Worm (Caenorhabditis elegans) whole organism, young adult: ENCODE data around the gene mdt-8.
A peak's percentile ranks its signal among the peaks of the same experiment; 100 is the strongest.

Experiments used
- B0019.2 ChIP-seq: fragments of 200-800 bp; sonication (Bioruptor generic); conservative IDR thresholded peaks from 2 replicates; pipeline ENCODE4 v1.3.6; 2022; ENCODE audit warnings: missing genetic modification reagents, missing genetic modification characterization, missing compliant biosample characterization
- B0035.1 ChIP-seq: sonication (generic microtip); optimal IDR thresholded peaks from 2 replicates; lab custom pipeline; 2016; ENCODE audit warnings: missing genetic modification characterization, mild to moderate bottlenecking, missing compliant biosample characterization, missing genotype, missing genetic modification reagents
- F22D6.2 ChIP-seq: sonication (generic microtip); optimal IDR thresholded peaks from 2 replicates; lab custom pipeline; 2016; ENCODE audit warnings: mild to moderate bottlenecking, missing genetic modification characterization, missing compliant biosample characterization
- F33H1.4 ChIP-seq: fragments of 200-800 bp; sonication (Bioruptor generic); IDR thresholded peaks from 2 replicates; pipeline ENCODE4 v1.3.6; 2022; ENCODE audit warnings: missing genetic modification reagents, missing genetic modification characterization, missing compliant biosample characterization
- F39B2.1 ChIP-seq: fragments of 200-800 bp; sonication (Bioruptor generic); IDR thresholded peaks from 2 replicates; pipeline ENCODE4 v1.3.6; 2022; ENCODE audit warnings: missing genetic modification reagents, missing genetic modification characterization, missing compliant biosample characterization
- F49E8.2 ChIP-seq: sonication (generic microtip); optimal IDR thresholded peaks from 3 replicates; lab custom pipeline; 2017; ENCODE audit warnings: missing genetic modification characterization, mild to moderate bottlenecking, missing compliant biosample characterization, antibody characterized with exemption, moderate library complexity; ENCODE audit not compliant: insufficient read depth
- F52B5.7 ChIP-seq: sonication (generic microtip); optimal IDR thresholded peaks from 2 replicates; lab custom pipeline; 2016; ENCODE audit warnings: mild to moderate bottlenecking, missing genetic modification characterization, missing compliant biosample characterization
- F55B11.4 ChIP-seq: sonication (generic microtip); optimal IDR thresholded peaks from 2 replicates; lab custom pipeline; 2016; ENCODE audit warnings: missing compliant biosample characterization, missing genetic modification characterization, borderline replicate concordance; ENCODE audit not compliant: insufficient read depth
- F57A8.1 ChIP-seq: fragments of 200-800 bp; sonication (Bioruptor generic); optimal IDR thresholded peaks from 2 replicates; lab custom pipeline; 2018; ENCODE audit warnings: mild to moderate bottlenecking, missing genetic modification characterization, moderate library complexity, missing compliant biosample characterization
- T07F8.4 ChIP-seq: sonication (generic microtip); optimal IDR thresholded peaks from 2 replicates; lab custom pipeline; 2016; ENCODE audit warnings: mild to moderate bottlenecking, missing genetic modification characterization, moderate library complexity, missing compliant biosample characterization
- Y53F4B.3 ChIP-seq: fragments of 200-800 bp; sonication (Bioruptor generic); IDR thresholded peaks from 2 replicates; pipeline ENCODE4 v1.3.6; 2022; ENCODE audit warnings: missing genetic modification reagents, missing genetic modification characterization, missing compliant biosample characterization
- Y79H2A.3 ChIP-seq: fragments of 200-800 bp; sonication (Bioruptor generic); conservative IDR thresholded peaks from 2 replicates; pipeline ENCODE4 v1.3.6; 2022; ENCODE audit warnings: missing genetic modification reagents, missing genetic modification characterization, missing compliant biosample characterization
- ama-1 ChIP-seq, 3 experiments: fragments of 150-350 bp in 1 of 3; sonication (generic microtip) in 2 of 3; optimal IDR thresholded peaks; 2 replicates each; lab custom pipeline; 2014 to 2018; ENCODE audit warnings: missing biosample characterization in 2 of 3, missing genetic modification characterization in 2 of 3, missing genetic modification reagents in 2 of 3
- attf-5 ChIP-seq: fragments of 200-800 bp; sonication (Bioruptor generic); optimal IDR thresholded peaks from 2 replicates; lab custom pipeline; 2018; ENCODE audit warnings: mild to moderate bottlenecking, missing genetic modification characterization, missing compliant biosample characterization
- cebp-2 ChIP-seq: fragments of 200-800 bp; sonication (Bioruptor generic); IDR thresholded peaks from 2 replicates; pipeline ENCODE4 v1.3.6; 2022; ENCODE audit warnings: missing genetic modification characterization, missing compliant biosample characterization
- ceh-79 ChIP-seq: sonication (generic microtip); optimal IDR thresholded peaks from 2 replicates; lab custom pipeline; 2017; ENCODE audit warnings: mild to moderate bottlenecking, missing genetic modification characterization, missing compliant biosample characterization
- dox-1 ChIP-seq: fragments of 200-800 bp; sonication (Bioruptor generic); IDR thresholded peaks from 2 replicates; pipeline ENCODE4 v1.3.6; 2022; ENCODE audit warnings: missing genetic modification reagents, missing genetic modification characterization, missing compliant biosample characterization
- dpl-1 ChIP-seq: fragments of 150-350 bp; optimal IDR thresholded peaks from 2 replicates; lab custom pipeline; 2014; ENCODE audit warnings: missing biosample characterization, missing genetic modification reagents, missing genetic modification characterization
- efl-1 ChIP-seq: fragments of 150-350 bp; optimal IDR thresholded peaks from 2 replicates; lab custom pipeline; 2014; ENCODE audit warnings: missing biosample characterization, missing genetic modification reagents, missing genetic modification characterization
- egrh-3 ChIP-seq: fragments of 200-800 bp; sonication (Bioruptor generic); IDR thresholded peaks from 2 replicates; pipeline ENCODE4 v1.3.6; 2022; ENCODE audit warnings: missing genetic modification reagents, missing genetic modification characterization, missing compliant biosample characterization
- gei-17 ChIP-seq: fragments of 200-800 bp; sonication (Bioruptor generic); optimal IDR thresholded peaks from 2 replicates; lab custom pipeline; 2018; ENCODE audit warnings: mild to moderate bottlenecking, missing genetic modification characterization, missing compliant biosample characterization
- him-1 ChIP-seq: sonication (generic microtip); optimal IDR thresholded peaks from 2 replicates; lab custom pipeline; 2016; ENCODE audit warnings: missing genotype, missing genetic modification reagents, missing genetic modification characterization, missing compliant biosample characterization
- hlh-12 ChIP-seq: sonication (generic microtip); optimal IDR thresholded peaks from 2 replicates; lab custom pipeline; 2016; ENCODE audit warnings: missing genetic modification characterization, missing compliant biosample characterization
- hmg-20 ChIP-seq: fragments of 200-800 bp; sonication (Bioruptor generic); IDR thresholded peaks from 2 replicates; pipeline ENCODE4 v1.3.6; 2022; ENCODE audit warnings: missing genetic modification reagents, missing genetic modification characterization, missing compliant biosample characterization
- lag-1 ChIP-seq: fragments of 200-800 bp; sonication (Bioruptor generic); IDR thresholded peaks from 2 replicates; pipeline ENCODE4 v1.3.6; 2022; ENCODE audit warnings: missing genetic modification reagents, missing genetic modification characterization, missing compliant biosample characterization
- lin-40 ChIP-seq: sonication (generic microtip); optimal IDR thresholded peaks from 2 replicates; lab custom pipeline; 2016; ENCODE audit warnings: missing genetic modification characterization, mild to moderate bottlenecking, missing compliant biosample characterization, missing genotype, missing genetic modification reagents
- madf-3 ChIP-seq: fragments of 200-800 bp; sonication (Bioruptor generic); IDR thresholded peaks from 2 replicates; pipeline ENCODE4 v1.3.6; 2022; ENCODE audit warnings: missing genetic modification reagents, missing genetic modification characterization, missing compliant biosample characterization
- madf-6 ChIP-seq: fragments of 200-800 bp; sonication (Bioruptor generic); IDR thresholded peaks from 2 replicates; pipeline ENCODE4 v1.3.6; 2022; ENCODE audit warnings: missing genetic modification reagents, missing genetic modification characterization, missing compliant biosample characterization
- mcd-1 ChIP-seq: fragments of 200-800 bp; sonication (Bioruptor generic); IDR thresholded peaks from 2 replicates; pipeline ENCODE4 v1.3.6; 2022; ENCODE audit warnings: missing genetic modification reagents, missing genetic modification characterization, missing compliant biosample characterization
- mel-28 ChIP-seq: sonication (generic microtip); optimal IDR thresholded peaks from 2 replicates; lab custom pipeline; 2016; ENCODE audit warnings: borderline replicate concordance, mild to moderate bottlenecking, missing genetic modification characterization, missing compliant biosample characterization
- mes-4 ChIP-seq: sonication (generic microtip); optimal IDR thresholded peaks from 2 replicates; lab custom pipeline; 2016; ENCODE audit warnings: missing genotype, missing genetic modification characterization, missing compliant biosample characterization
- nfya-1 ChIP-seq: sonication (generic microtip); optimal IDR thresholded peaks from 2 replicates; lab custom pipeline; 2017; ENCODE audit warnings: antibody characterized with exemption, missing compliant biosample characterization, missing genetic modification characterization, borderline replicate concordance; ENCODE audit not compliant: insufficient read depth
- nfyb-1 ChIP-seq: fragments of 200-800 bp; sonication (Bioruptor generic); IDR thresholded peaks from 2 replicates; pipeline ENCODE4 v1.3.6; 2022; ENCODE audit warnings: missing genetic modification reagents, missing genetic modification characterization, missing compliant biosample characterization
- nhr-80 ChIP-seq: sonication (generic microtip); optimal IDR thresholded peaks from 2 replicates; lab custom pipeline; 2016; ENCODE audit warnings: missing genetic modification characterization, missing compliant biosample characterization
- pbrm-1 ChIP-seq: fragments of 200-800 bp; sonication (Bioruptor generic); IDR thresholded peaks from 2 replicates; pipeline ENCODE4 v1.3.6; 2022; ENCODE audit warnings: missing genetic modification reagents, missing genetic modification characterization, missing compliant biosample characterization
- repo-1 ChIP-seq: sonication (generic microtip); optimal IDR thresholded peaks from 2 replicates; lab custom pipeline; 2017; ENCODE audit warnings: mild to moderate bottlenecking, missing genetic modification characterization, missing compliant biosample characterization
- rpc-1 ChIP-seq, 2 experiments: fragments of 150-350 bp in 1 of 2; sonication (generic microtip) in 1 of 2; optimal IDR thresholded peaks; 2 replicates each; lab custom pipeline; 2014 to 2018; ENCODE audit warnings: missing biosample characterization in 1 of 2, missing genetic modification characterization in 1 of 2, missing genetic modification reagents in 1 of 2, missing genotype in 1 of 2
- sdz-38 ChIP-seq: sonication (generic microtip); optimal IDR thresholded peaks from 2 replicates; lab custom pipeline; 2016; ENCODE audit warnings: missing genotype, missing genetic modification characterization, missing compliant biosample characterization
- sea-2 ChIP-seq: fragments of 200-800 bp; sonication (Bioruptor generic); IDR thresholded peaks from 2 replicates; pipeline ENCODE4 v1.3.6; 2022; ENCODE audit warnings: missing genetic modification characterization, missing compliant biosample characterization
- sptf-2 ChIP-seq: fragments of 200-800 bp; sonication (Bioruptor generic); optimal IDR thresholded peaks from 2 replicates; lab custom pipeline; 2018; ENCODE audit warnings: mild to moderate bottlenecking, missing genetic modification characterization, missing compliant biosample characterization
- tbx-9 ChIP-seq: sonication (generic microtip); optimal IDR thresholded peaks from 2 replicates; lab custom pipeline; 2016; ENCODE audit warnings: borderline replicate concordance, missing genetic modification characterization, inconsistent platforms, missing compliant biosample characterization
- unc-130 ChIP-seq: sonication (generic microtip); optimal IDR thresholded peaks from 2 replicates; lab custom pipeline; 2016; ENCODE audit warnings: missing genetic modification reagents, missing genetic modification characterization, missing compliant biosample characterization
- unc-62 ChIP-seq: fragments of 150-350 bp; optimal IDR thresholded peaks from 2 replicates; lab custom pipeline; 2014; ENCODE audit warnings: missing biosample characterization, missing genetic modification reagents, missing genetic modification characterization
- ztf-18 ChIP-seq: sonication (generic microtip); optimal IDR thresholded peaks from 2 replicates; lab custom pipeline; 2016; ENCODE audit warnings: missing genotype, mild to moderate bottlenecking, missing genetic modification characterization, missing compliant biosample characterization
- ztf-28 ChIP-seq: fragments of 200-800 bp; sonication (Bioruptor generic); IDR thresholded peaks from 2 replicates; pipeline ENCODE4 v1.3.6; 2022; ENCODE audit warnings: missing genetic modification reagents, missing genetic modification characterization, missing compliant biosample characterization

Gene mdt-8

DNA sequence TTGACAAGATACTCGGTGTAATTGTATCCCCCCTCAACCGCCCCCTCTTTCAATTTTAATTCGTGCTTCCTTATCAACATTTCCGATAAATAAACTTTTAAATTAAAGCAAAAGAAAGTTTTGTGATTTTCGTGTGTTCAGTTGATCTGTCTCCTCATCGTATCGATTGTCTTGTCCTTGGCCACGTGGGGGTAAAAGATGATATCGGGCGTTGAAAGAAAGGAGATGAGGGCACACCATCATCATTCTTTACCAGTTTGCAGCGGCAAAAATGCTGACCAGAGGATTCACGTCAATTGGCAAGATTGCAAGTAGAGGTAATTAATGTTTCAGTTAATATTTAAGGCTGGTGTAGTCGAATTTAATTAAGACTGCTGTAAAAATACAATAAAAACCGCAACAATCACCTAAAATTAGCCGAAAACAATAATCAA, 13.7 kb upstream of the mdt-8 start, which contains the start of gene F54D5.7 (continued):
- TF ChIP-seq ama-1 (optimal IDR thresholded peaks at IDR 0.05; lab: Kevin White, UChicago) (peak; percentile 98), ama-1 (GFP tag; optimal IDR thresholded peaks at IDR 0.05; lab: Kevin White, UChicago) (no peak), T07F8.4 (tag; lab: Kevin White, UChicago) (peak; percentile 22), attf-5 (GFP tag; lab: Kevin White, UChicago) (peak; percentile 75), tbx-9 (no peak), ztf-28 (GFP tag; lab: Robert Waterston, UW) (no peak), hlh-12 (tag; lab: Kevin White, UChicago) (no peak), lin-40 (tag; lab: Kevin White, UChicago) (peak; percentile 21), lag-1 (GFP tag; lab: Robert Waterston, UW) (no peak), sdz-38 (tag; lab: Kevin White, UChicago) (no peak), pbrm-1 (GFP tag; lab: Robert Waterston, UW) (peak; percentile 65; the same call in 1 of the 2 replicates), F57A8.1 (no peak), sptf-2 (GFP tag; lab: Kevin White, UChicago) (no peak), nfya-1 (no peak), F22D6.2 (tag; lab: Kevin White, UChicago) (peak; percentile 11), mes-4 (no peak), gei-17 (GFP tag; lab: Kevin White, UChicago) (peak; percentile 49), F33H1.4 (GFP tag; lab: Robert Waterston, UW) (peak; percentile 40; the same call in 1 of the 2 replicates), dpl-1 (no peak), Y79H2A.3 (no peak), Y53F4B.3 (GFP tag; lab: Robert Waterston, UW) (no peak), B0019.2 (GFP tag; lab: Robert Waterston, UW) (no peak), dox-1 (peak; percentile 61; the same call in 1 of the 2 replicates), F39B2.1 (no peak), F55B11.4 (tag; lab: Kevin White, UChicago) (no peak), ceh-79 (tag; lab: Kevin White, UChicago) (no peak), repo-1 (peak; percentile 81), nfyb-1 (GFP tag; lab: Robert Waterston, UW) (peak; percentile 84; the same call in 1 of the 2 replicates), egrh-3 (GFP tag; lab: Robert Waterston, UW) (0 out of 2 replicates have a peak, but pooled peaks have one; percentile 15), B0035.1 (peak; percentile 62), madf-3 (0 out of 2 replicates have a peak, but pooled peaks have one; percentile 32), cebp-2 (peak; percentile 85), sea-2 (GFP tag; lab: Robert Waterston, UW) (no peak), efl-1 (GFP tag; lab: Kevin White, UChicago) (no peak), madf-6 (GFP tag; lab: Robert Waterston, UW) (peak; percentile 57), ztf-18 (peak; percentile 57), unc-62 (no peak), nhr-80 (tag; lab: Kevin White, UChicago) (peak; percentile 57), F52B5.7 (peak; percentile 25), hmg-20 (GFP tag; lab: Robert Waterston, UW) (peak; percentile 65), mel-28 (tag; lab: Kevin White, UChicago) (peak; percentile 26), him-1 (tag; lab: Kevin White, UChicago) (no peak), F49E8.2 (tag; lab: Kevin White, UChicago) (peak; percentile 52), mcd-1 (GFP tag; lab: Robert Waterston, UW) (peak; percentile 75), rpc-1 (optimal IDR thresholded peaks at IDR 0.05; lab: Kevin White, UChicago) (no peak), rpc-1 (tag; optimal IDR thresholded peaks at IDR 0.05; lab: Kevin White, UChicago) (no peak), unc-130 (no peak)
